Fruit fly (Drosophila melanogaster): ENCODE results near the gene CG3982.

CG3982 gene

DNA sequence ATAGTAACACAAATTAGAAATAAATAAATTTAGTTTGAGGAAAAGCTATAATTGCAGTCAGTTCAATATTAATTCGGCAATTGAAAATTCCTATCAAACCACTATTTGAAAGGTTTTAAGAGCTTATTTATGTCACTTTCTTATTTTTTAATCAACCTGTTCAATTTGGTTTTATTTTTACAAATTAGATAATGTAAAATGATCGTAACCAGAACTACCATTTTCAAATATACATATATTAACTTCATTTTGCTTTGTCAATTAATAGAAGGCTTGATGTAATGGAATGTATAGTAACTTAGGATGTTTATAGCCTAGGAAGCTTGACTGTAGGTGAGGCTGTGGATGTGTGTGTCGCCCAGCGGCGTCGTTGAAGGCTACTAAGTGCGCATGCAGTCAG lies 49.4 kb upstream of the CG3982 start (continued):
- TF ChIP-seq zf30C (GFP tag; optimal IDR thresholded peaks at IDR 0.05): no peak
- peak; percentile 42 for TF ChIP-seq Fer1 (GFP tag; optimal IDR thresholded peaks at IDR 0.05)
- no peak for TF ChIP-seq CG3726 (GFP tag; IDR thresholded peaks at IDR 0.05)
- TF ChIP-seq Jarid2 (GFP tag; optimal IDR thresholded peaks at IDR 0.05): no peak
- TF ChIP-seq row (GFP tag; IDR thresholded peaks at IDR 0.05): peak; percentile 51; the same call in 2 of the 3 replicates
- TF ChIP-seq NK7.1 (GFP tag; optimal IDR thresholded peaks at IDR 0.05): no peak
- TF ChIP-seq HLHmδ (GFP tag; optimal IDR thresholded peaks at IDR 0.05): no peak
- TF ChIP-seq ems (GFP tag; optimal IDR thresholded peaks at IDR 0.05): no peak
- TF ChIP-seq btn (GFP tag; optimal IDR thresholded peaks at IDR 0.05): no peak
- peak; percentile 10 for TF ChIP-seq CG15601 (tag; optimal IDR thresholded peaks at IDR 0.05)
- TF ChIP-seq sug (tag; optimal IDR thresholded peaks at IDR 0.05): peak; percentile 16
- TF ChIP-seq CG14965 (GFP tag; optimal IDR thresholded peaks at IDR 0.05; ENCODE audit: borderline replicate concordance): no peak
- TF ChIP-seq sens-2 (GFP tag; IDR thresholded peaks at IDR 0.05): no peak
- TF ChIP-seq rib (GFP tag; IDR thresholded peaks at IDR 0.05): no peak
- no peak for TF ChIP-seq CkIIα-i1 (GFP tag; IDR thresholded peaks at IDR 0.05)
- peak; percentile 29 for TF ChIP-seq CG6765 (GFP tag; optimal IDR thresholded peaks at IDR 0.05)
- TF ChIP-seq CG1602 (GFP tag; optimal IDR thresholded peaks at IDR 0.05): peak; percentile 4
- peak; percentile 17 for TF ChIP-seq CoRest (tag; optimal IDR thresholded peaks at IDR 0.05)
- TF ChIP-seq repo (GFP tag; optimal IDR thresholded peaks at IDR 0.05): no peak
- TF ChIP-seq CG10147 (GFP tag; optimal IDR thresholded peaks at IDR 0.05): peak; percentile 34
- peak; percentile 69 for TF ChIP-seq CG11504 (tag; optimal IDR thresholded peaks at IDR 0.05)
- TF ChIP-seq hth (optimal IDR thresholded peaks at IDR 0.05): no peak
- TF ChIP-seq CG1832 (GFP tag; optimal IDR thresholded peaks at IDR 0.05): no peak
- TF ChIP-seq CG18599 (GFP tag; optimal IDR thresholded peaks at IDR 0.05): peak; percentile 58
- TF ChIP-seq knrl (GFP tag; IDR thresholded peaks at IDR 0.05; ENCODE audit: partially characterized antibody): no peak
- TF ChIP-seq CG14710 (tag; optimal IDR thresholded peaks at IDR 0.05): no peak
- no peak for TF ChIP-seq bigmax (GFP tag; optimal IDR thresholded peaks at IDR 0.05)
- TF ChIP-seq otp (GFP tag; IDR thresholded peaks at IDR 0.05): no peak
- TF ChIP-seq CG15269 (tag; optimal IDR thresholded peaks at IDR 0.05): peak; percentile 26
- TF ChIP-seq mam (GFP tag; optimal IDR thresholded peaks at IDR 0.05): no peak
- TF ChIP-seq Myb (GFP tag; optimal IDR thresholded peaks at IDR 0.05): no peak
- TF ChIP-seq CG6791 (GFP tag; IDR thresholded peaks at IDR 0.05; ENCODE audit: partially characterized antibody): no peak
- TF ChIP-seq CG8924 (tag; optimal IDR thresholded peaks at IDR 0.05): peak; percentile 41
- TF ChIP-seq nmo (GFP tag; optimal IDR thresholded peaks at IDR 0.05): peak; percentile 35
- no peak for TF ChIP-seq CG7928 (GFP tag; optimal IDR thresholded peaks at IDR 0.05)
- no peak for TF ChIP-seq fd3F (GFP tag; optimal IDR thresholded peaks at IDR 0.05)
- TF ChIP-seq HLH54F (GFP tag; optimal IDR thresholded peaks at IDR 0.05): no peak
- TF ChIP-seq Fer3 (tag; optimal IDR thresholded peaks at IDR 0.05): no peak
- peak; percentile 39 for TF ChIP-seq phol (tag; optimal IDR thresholded peaks at IDR 0.05)
- no peak for TF ChIP-seq CG32532 (GFP tag; IDR thresholded peaks at IDR 0.05)
- no peak for TF ChIP-seq CG11085 (GFP tag; IDR thresholded peaks at IDR 0.05)
- TF ChIP-seq vvl (GFP tag; IDR thresholded peaks at IDR 0.05): no peak
- no peak for TF ChIP-seq Hmx (GFP tag; optimal IDR thresholded peaks at IDR 0.05)
- TF ChIP-seq CG7556 (GFP tag; optimal IDR thresholded peaks at IDR 0.05): peak; percentile 74
- TF ChIP-seq CG9437 (GFP tag; optimal IDR thresholded peaks at IDR 0.05): peak; percentile 10
- TF ChIP-seq sqz (GFP tag; optimal IDR thresholded peaks at IDR 0.05): no peak
- no peak for TF ChIP-seq danr (GFP tag; IDR thresholded peaks at IDR 0.05)
- TF ChIP-seq CG10654 (GFP tag; optimal IDR thresholded peaks at IDR 0.05): no peak
- TF ChIP-seq CG1792 (GFP tag; optimal IDR thresholded peaks at IDR 0.05): no peak
- no peak for TF ChIP-seq HmgZ (tag; optimal IDR thresholded peaks at IDR 0.05)
- no peak for TF ChIP-seq Ets97D (GFP tag; optimal IDR thresholded peaks at IDR 0.05)
- TF ChIP-seq CG12104 (GFP tag; optimal IDR thresholded peaks at IDR 0.05): no peak

Data from whole organism, embryonic.